Worm (Caenorhabditis elegans): Measurements from ENCODE around the gene F52E1.3.

DNA sequence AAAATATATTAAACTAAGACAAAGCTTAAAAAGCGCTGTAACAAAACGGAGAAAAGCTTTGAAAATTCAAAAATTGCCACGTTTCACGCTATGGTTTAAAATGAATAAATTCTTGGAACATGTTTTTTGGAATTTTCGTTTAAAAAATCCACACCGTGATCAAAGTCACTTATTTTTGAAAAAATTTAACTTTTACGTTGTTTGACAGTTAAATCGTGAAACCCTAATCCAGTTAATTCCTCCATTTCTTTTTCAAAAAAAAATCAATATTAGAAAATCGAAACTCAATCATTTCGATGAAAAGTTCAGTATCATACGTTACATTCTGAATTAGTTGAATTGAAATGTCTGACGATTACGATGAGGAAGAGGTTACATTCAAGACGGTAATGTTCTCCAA, 18.8 kb upstream of the F52E1.3 start, which contains the start of gene F38E1.3:
- no peak for TF ChIP-seq ama-1 (optimal IDR thresholded peaks at IDR 0.05)
- no peak for TF ChIP-seq fkh-10 (GFP tag; optimal IDR thresholded peaks at IDR 0.05)
- no peak for TF ChIP-seq aly-2 (tag; optimal IDR thresholded peaks at IDR 0.05)
- TF ChIP-seq ztf-11 (tag; optimal IDR thresholded peaks at IDR 0.05): no peak
- no peak for TF ChIP-seq unc-62 (GFP tag; optimal IDR thresholded peaks at IDR 0.05)
- TF ChIP-seq nhr-12 (tag; optimal IDR thresholded peaks at IDR 0.05): no peak
- TF ChIP-seq ceh-28 (tag; optimal IDR thresholded peaks at IDR 0.05): no peak
- TF ChIP-seq snpc-4 (tag; optimal IDR thresholded peaks at IDR 0.05): no peak
- TF ChIP-seq nhr-25 (tag; optimal IDR thresholded peaks at IDR 0.05): no peak
- TF ChIP-seq egl-27 (tag; optimal IDR thresholded peaks at IDR 0.05): no peak
- TF ChIP-seq lin-39 (tag; optimal IDR thresholded peaks at IDR 0.05): no peak
- TF ChIP-seq mdl-1 (tag; optimal IDR thresholded peaks at IDR 0.05): no peak
- TF ChIP-seq jun-1 (tag; optimal IDR thresholded peaks at IDR 0.05): no peak
